Worm (Caenorhabditis elegans) whole organism, late embryonic: ENCODE measurements around the gene C26E6.1.

ENCODE experiments used
- C38D4.7 ChIP-seq: fragments of 200-800 bp; sonication (Bioruptor generic); optimal IDR thresholded peaks from 2 replicates; lab custom pipeline; 2018; ENCODE audit warnings: mild to moderate bottlenecking, missing genetic modification characterization, moderate library complexity, missing compliant biosample characterization
- T23F11.4 ChIP-seq: fragments of 200-800 bp; sonication (Bioruptor generic); optimal IDR thresholded peaks from 2 replicates; lab custom pipeline; 2018; ENCODE audit warnings: mild to moderate bottlenecking, missing genetic modification characterization, missing compliant biosample characterization
- ceh-14 ChIP-seq: sonication (generic microtip); optimal IDR thresholded peaks from 2 replicates; lab custom pipeline; 2016; ENCODE audit warnings: missing genotype, missing genetic modification characterization, missing compliant biosample characterization
- ceh-18 ChIP-seq: sonication (generic microtip); optimal IDR thresholded peaks from 2 replicates; lab custom pipeline; 2016; ENCODE audit warnings: missing genetic modification characterization, missing compliant biosample characterization
- ceh-2 ChIP-seq: sonication (generic microtip); optimal IDR thresholded peaks from 2 replicates; lab custom pipeline; 2016; ENCODE audit warnings: missing genotype, missing genetic modification characterization, missing compliant biosample characterization
- ceh-24 ChIP-seq: sonication (generic microtip); optimal IDR thresholded peaks from 2 replicates; lab custom pipeline; 2016; ENCODE audit warnings: mild to moderate bottlenecking, missing genetic modification characterization, missing compliant biosample characterization
- ceh-30 ChIP-seq: fragments of 150-350 bp; optimal IDR thresholded peaks from 2 replicates; lab custom pipeline; 2014; ENCODE audit warnings: missing biosample characterization, missing genetic modification characterization
- ceh-45 ChIP-seq: fragments of 200-800 bp; sonication (Bioruptor generic); IDR thresholded peaks from 2 replicates; pipeline ENCODE4 v1.3.6; 2022; ENCODE audit warnings: missing genetic modification reagents, missing genetic modification characterization, missing compliant biosample characterization
- ceh-6 ChIP-seq: fragments of 200-800 bp; sonication (Bioruptor generic); optimal IDR thresholded peaks from 2 replicates; lab custom pipeline; 2018; ENCODE audit warnings: mild to moderate bottlenecking, missing genetic modification characterization, missing compliant biosample characterization
- ceh-9 ChIP-seq: sonication (generic microtip); optimal IDR thresholded peaks from 2 replicates; lab custom pipeline; 2016; ENCODE audit warnings: mild to moderate bottlenecking, missing genetic modification characterization, inconsistent platforms, missing compliant biosample characterization
- che-1 ChIP-seq: sonication (generic microtip); optimal IDR thresholded peaks from 2 replicates; lab custom pipeline; 2016; ENCODE audit warnings: mild to moderate bottlenecking, missing genetic modification characterization, missing compliant biosample characterization
- dmd-4 ChIP-seq: sonication (generic microtip); optimal IDR thresholded peaks from 2 replicates; lab custom pipeline; 2016; ENCODE audit warnings: borderline replicate concordance, missing genetic modification characterization, missing compliant biosample characterization
- dve-1 ChIP-seq: sonication (generic microtip); optimal IDR thresholded peaks from 2 replicates; lab custom pipeline; 2017; ENCODE audit warnings: antibody characterized with exemption, mild to moderate bottlenecking, missing genetic modification characterization, missing compliant biosample characterization
- elt-2 ChIP-seq: sonication (generic microtip); optimal IDR thresholded peaks from 2 replicates; lab custom pipeline; 2016; ENCODE audit warnings: missing genetic modification reagents, missing genetic modification characterization, missing compliant biosample characterization
- elt-4 ChIP-seq: sonication (generic microtip); optimal IDR thresholded peaks from 2 replicates; lab custom pipeline; 2016; ENCODE audit warnings: missing genetic modification characterization, missing compliant biosample characterization
- ets-4 ChIP-seq: sonication (generic microtip); optimal IDR thresholded peaks from 2 replicates; lab custom pipeline; 2016; ENCODE audit warnings: missing genetic modification characterization, missing compliant biosample characterization
- eyg-1 ChIP-seq: sonication (generic microtip); optimal IDR thresholded peaks from 2 replicates; lab custom pipeline; 2016; ENCODE audit warnings: missing genotype, missing genetic modification characterization, missing compliant biosample characterization
- hlh-30 ChIP-seq: sonication (generic microtip); optimal IDR thresholded peaks from 2 replicates; lab custom pipeline; 2017; ENCODE audit warnings: antibody characterized with exemption, missing genetic modification characterization, missing compliant biosample characterization; ENCODE audit not compliant: insufficient read depth
- lim-6 ChIP-seq: sonication (generic microtip); optimal IDR thresholded peaks from 2 replicates; lab custom pipeline; 2016; ENCODE audit warnings: missing genetic modification characterization, missing compliant biosample characterization
- madf-2 ChIP-seq: sonication (generic microtip); optimal IDR thresholded peaks from 2 replicates; lab custom pipeline; 2017; ENCODE audit warnings: missing genetic modification characterization, missing compliant biosample characterization
- nfya-1 ChIP-seq: sonication (generic microtip); optimal IDR thresholded peaks from 2 replicates; lab custom pipeline; 2017; ENCODE audit warnings: missing genetic modification characterization, mild to moderate bottlenecking, missing compliant biosample characterization, antibody characterized with exemption, moderate library complexity
- nhr-232 ChIP-seq: sonication (generic microtip); optimal IDR thresholded peaks from 2 replicates; lab custom pipeline; 2016; ENCODE audit warnings: missing genetic modification characterization, missing compliant biosample characterization
- pag-3 ChIP-seq: sonication (generic microtip); optimal IDR thresholded peaks from 2 replicates; lab custom pipeline; 2016; ENCODE audit warnings: missing compliant biosample characterization, missing genetic modification characterization, borderline replicate concordance
- pha-2 ChIP-seq: sonication (generic microtip); optimal IDR thresholded peaks from 2 replicates; lab custom pipeline; 2017; ENCODE audit warnings: mild to moderate bottlenecking, missing genetic modification characterization, missing compliant biosample characterization
- ref-2 ChIP-seq: sonication (generic microtip); optimal IDR thresholded peaks from 2 replicates; lab custom pipeline; 2016; ENCODE audit warnings: missing genetic modification characterization, missing compliant biosample characterization
- sdc-2 ChIP-seq: sonication (generic microtip); optimal IDR thresholded peaks from 2 replicates; lab custom pipeline; 2016; ENCODE audit warnings: missing genotype, missing genetic modification characterization, missing compliant biosample characterization
- sox-2 ChIP-seq: fragments of 200-800 bp; sonication (Bioruptor generic); IDR thresholded peaks from 2 replicates; pipeline ENCODE4 v1.3.6; 2022; ENCODE audit warnings: missing genetic modification reagents, missing genetic modification characterization, missing compliant biosample characterization
- sox-4 ChIP-seq: sonication (generic microtip); optimal IDR thresholded peaks from 2 replicates; lab custom pipeline; 2017; ENCODE audit warnings: mild to moderate bottlenecking, missing genetic modification characterization, inconsistent platforms, missing compliant biosample characterization
- ttx-3 ChIP-seq: sonication (generic microtip); optimal IDR thresholded peaks from 2 replicates; lab custom pipeline; 2016; ENCODE audit warnings: missing genetic modification reagents, missing genetic modification characterization, missing compliant biosample characterization
- unc-3 ChIP-seq, 2 experiments: fragments of 200-800 bp in 1 of 2; sonication (Bioruptor generic) in 1 of 2; sonication (generic microtip) in 1 of 2; conservative IDR thresholded peaks in 1 of 2; optimal IDR thresholded peaks in 1 of 2; 2 replicates each; pipeline versions ENCODE4 v1.3.6 to Lab custom; 2016 to 2022; ENCODE audit warnings: missing compliant biosample characterization in 2 of 2, missing genetic modification characterization in 2 of 2, missing genetic modification reagents in 1 of 2
- unc-42 ChIP-seq: sonication (generic microtip); optimal IDR thresholded peaks from 2 replicates; lab custom pipeline; 2016; ENCODE audit warnings: missing genotype, missing genetic modification characterization, missing compliant biosample characterization
- unc-86 ChIP-seq: sonication (generic microtip); optimal IDR thresholded peaks from 2 replicates; lab custom pipeline; 2016; ENCODE audit warnings: missing genetic modification characterization, missing compliant biosample characterization
- ztf-16 ChIP-seq: sonication (generic microtip); optimal IDR thresholded peaks from 2 replicates; lab custom pipeline; 2017; ENCODE audit warnings: missing genetic modification characterization, missing compliant biosample characterization

The C26E6.1 gene

ce11 chrIII:4998111-4998859 is 41.6 kb downstream of the C26E6.1 start, which contains the start of gene tmem-131:
TSS of gene tmem-131 (minus strand) at chrIII:4998161.
- TF ChIP-seq lim-6 (tag; lab: Kevin White, UChicago): no peak
- TF ChIP-seq nfya-1: peak; percentile 14
- no peak for TF ChIP-seq ceh-45 (GFP tag; lab: Robert Waterston, UW)

DNA sequence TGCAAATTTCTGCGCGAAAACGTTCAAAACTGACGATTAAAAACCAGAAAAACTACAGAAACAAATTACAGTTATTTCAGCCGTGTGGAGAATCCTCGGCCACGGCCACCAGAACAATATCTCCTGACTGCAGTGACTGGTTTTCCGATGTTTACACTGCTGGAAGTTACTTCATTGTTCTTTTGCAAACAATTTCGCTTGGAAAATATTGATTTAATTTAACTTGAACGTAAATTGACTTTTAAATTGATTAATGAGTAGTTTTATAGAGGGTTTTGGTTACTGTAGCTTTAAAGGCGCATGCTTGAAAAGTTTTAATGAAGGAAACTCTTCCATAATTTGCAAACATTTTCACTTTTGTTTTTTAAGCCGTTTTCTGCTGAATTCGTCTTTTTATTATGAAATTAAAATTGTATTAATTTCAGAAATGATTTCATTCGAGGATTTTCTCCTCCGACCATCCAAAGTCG is 42.3 kb downstream of the C26E6.1 start, which contains the start of gene smcr-8:
TSS of gene smcr-8 (plus strand) at position 420 of the 470 bp plus-strand sequence.
- TF ChIP-seq pha-2: no peak
- peak; percentile 24 for TF ChIP-seq ceh-2
- peak; percentile 73 for TF ChIP-seq ets-4 (tag; lab: Kevin White, UChicago)
- TF ChIP-seq madf-2: no peak

ce11 chrIII:5002231-5002630 is 45.6 kb downstream of the C26E6.1 start, which contains the start of gene R144.10:
TSS of gene R144.10 (minus strand) at chrIII:5002331.
- TF ChIP-seq ceh-14: no peak
- no peak for TF ChIP-seq ztf-16 (tag; lab: Kevin White, UChicago)
- no peak for TF ChIP-seq ceh-6
- no peak for TF ChIP-seq pag-3 (tag; lab: Kevin White, UChicago)
- no peak for TF ChIP-seq ttx-3 (tag; lab: Kevin White, UChicago)
- no peak for TF ChIP-seq dve-1 (tag; lab: Kevin White, UChicago)
- no peak for TF ChIP-seq sox-4 (tag; lab: Kevin White, UChicago)
- TF ChIP-seq pha-2: no peak
- TF ChIP-seq dmd-4 (tag; lab: Kevin White, UChicago): no peak
- TF ChIP-seq unc-86 (tag; lab: Kevin White, UChicago): no peak
- TF ChIP-seq unc-42: no peak
- TF ChIP-seq sox-2 (GFP tag; lab: Robert Waterston, UW): no peak
- no peak for TF ChIP-seq ceh-18
- TF ChIP-seq ref-2 (tag; lab: Kevin White, UChicago): no peak
- no peak for TF ChIP-seq elt-4 (tag; lab: Kevin White, UChicago)
- TF ChIP-seq sdc-2 (tag; lab: Kevin White, UChicago): no peak
- TF ChIP-seq, all 69 proteins: peak for 0

DNA sequence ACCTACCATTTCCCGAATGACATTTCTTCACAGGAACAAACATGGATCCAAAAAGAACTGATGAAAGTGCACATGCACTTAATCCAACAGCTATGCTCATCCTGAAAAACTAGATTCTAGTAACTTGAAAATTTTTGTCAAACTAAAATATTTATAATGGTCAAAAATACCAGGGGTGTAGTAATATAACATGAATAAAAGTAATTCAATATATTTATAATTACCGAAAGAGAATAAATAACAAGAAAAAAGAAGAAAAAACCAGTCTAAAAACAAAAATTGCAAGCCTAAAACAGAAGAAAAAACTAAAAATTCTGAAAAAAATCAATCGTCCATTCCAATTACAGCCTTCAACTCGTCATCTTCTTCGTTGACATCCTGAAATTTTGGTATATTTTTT is 48.0 kb downstream of the C26E6.1 start, which contains the start of gene R144.6:
TSS of gene R144.6 (minus strand) at position 101 of the 400 bp plus-strand sequence.
- TF ChIP-seq sdc-2 (tag; lab: Kevin White, UChicago): no peak
- TF ChIP-seq ceh-45 (GFP tag; lab: Robert Waterston, UW): no peak
- no peak for TF ChIP-seq unc-86 (tag; lab: Kevin White, UChicago)
- TF ChIP-seq che-1 (tag; lab: Kevin White, UChicago): no peak
- TF ChIP-seq madf-2: no peak
- no peak for TF ChIP-seq nhr-232 (tag; lab: Kevin White, UChicago)
- no peak for TF ChIP-seq unc-3 (GFP tag; conservative IDR thresholded peaks at IDR 0.05; lab: Robert Waterston, UW)
- TF ChIP-seq unc-3 (tag; optimal IDR thresholded peaks at IDR 0.05; lab: Kevin White, UChicago): no peak
- TF ChIP-seq ceh-30 (tag; lab: Kevin White, UChicago): no peak
- TF ChIP-seq T23F11.4 (GFP tag; lab: Kevin White, UChicago): no peak
- no peak for TF ChIP-seq hlh-30 (tag; lab: Kevin White, UChicago)
- TF ChIP-seq C38D4.7 (GFP tag; lab: Kevin White, UChicago): no peak
- TF ChIP-seq elt-2 (tag; lab: Kevin White, UChicago): no peak
- TF ChIP-seq ceh-9 (tag; lab: Kevin White, UChicago): no peak
- TF ChIP-seq unc-42: no peak
- no peak for TF ChIP-seq eyg-1 (tag; lab: Kevin White, UChicago)
- no peak for TF ChIP-seq pag-3 (tag; lab: Kevin White, UChicago)
- TF ChIP-seq ceh-24: no peak
